Fruit fly (Drosophila melanogaster) whole organism, wandering third instar larva: ENCODE measurements around the gene cher.

Experiments
- Abd-B ChIP-seq: fragments of >200 bp; optimal IDR thresholded peaks from 2 replicates; lab custom pipeline; 2017; ENCODE audit warnings: missing biosample characterization, missing genetic modification characterization
- CG32264 ChIP-seq: fragments of 200-800 bp; sonication (Bioruptor generic); optimal IDR thresholded peaks from 2 replicates; lab custom pipeline; 2016; ENCODE audit warnings: missing biosample characterization, missing genetic modification characterization
- CG9705 ChIP-seq: fragments of 200-800 bp; sonication (Bioruptor generic); optimal IDR thresholded peaks from 2 replicates; lab custom pipeline; 2018; ENCODE audit warnings: missing biosample characterization, mild to moderate bottlenecking, missing genetic modification characterization
- CrebA ChIP-seq: fragments of 200-800 bp; sonication (Bioruptor generic); optimal IDR thresholded peaks from 2 replicates; lab custom pipeline; 2016; ENCODE audit warnings: missing biosample characterization, mild to moderate bottlenecking, missing genetic modification characterization, borderline replicate concordance
- Dif ChIP-seq: fragments of 200-275, 200-300 bp; sonication (Bioruptor generic); optimal IDR thresholded peaks from 2 replicates; lab custom pipeline; 2018; ENCODE audit warnings: missing biosample characterization, missing genetic modification characterization; ENCODE audit not compliant: partially characterized antibody
- GATAd ChIP-seq: sonication (Bioruptor generic); optimal IDR thresholded peaks from 2 replicates; lab custom pipeline; 2016; ENCODE audit warnings: missing biosample characterization, missing genetic modification characterization
- HLH106 ChIP-seq: fragments of 200-800 bp; optimal IDR thresholded peaks from 3 replicates; lab custom pipeline; 2019; ENCODE audit warnings: missing biosample characterization, mild to moderate bottlenecking, missing genetic modification characterization, moderate library complexity
- Hnf4 ChIP-seq: fragments of 200-800 bp; sonication (Bioruptor generic); optimal IDR thresholded peaks from 2 replicates; lab custom pipeline; 2016; ENCODE audit warnings: missing biosample characterization, mild to moderate bottlenecking, missing genetic modification characterization
- Hr78 ChIP-seq: fragments of >200 bp; optimal IDR thresholded peaks from 2 replicates; lab custom pipeline; 2017; ENCODE audit warnings: missing biosample characterization, missing genetic modification characterization
- Hr83 ChIP-seq: fragments of 200-300 bp; sonication (Bioruptor generic); optimal IDR thresholded peaks from 2 replicates; lab custom pipeline; 2016; ENCODE audit warnings: missing biosample characterization, mild to moderate bottlenecking, missing genetic modification characterization, moderate library complexity; ENCODE audit not compliant: poor library complexity, severe bottlenecking
- Jra ChIP-seq: sonication (Bioruptor generic); optimal IDR thresholded peaks from 2 replicates; lab custom pipeline; 2016; ENCODE audit warnings: missing biosample characterization, missing genetic modification characterization
- Mio ChIP-seq: sonication (Bioruptor generic); optimal IDR thresholded peaks from 2 replicates; lab custom pipeline; 2016; ENCODE audit warnings: missing biosample characterization, missing genetic modification characterization
- Myc ChIP-seq: fragments of >200 bp; optimal IDR thresholded peaks from 2 replicates; lab custom pipeline; 2017
- N ChIP-seq: fragments of >200 bp; optimal IDR thresholded peaks from 2 replicates; lab custom pipeline; 2018; ENCODE audit warnings: missing biosample characterization, missing external identifiers, missing genetic modification characterization
- OdsH ChIP-seq: fragments of 200-800 bp; sonication (Bioruptor generic); optimal IDR thresholded peaks from 2 replicates; lab custom pipeline; 2016; ENCODE audit warnings: missing biosample characterization, mild to moderate bottlenecking, missing genetic modification characterization
- Rel ChIP-seq, 2 experiments: fragments of 200-800 bp; sonication (Bioruptor generic) in 1 of 2; optimal IDR thresholded peaks; 2 replicates in 1 of 2; 3 replicates in 1 of 2; lab custom pipeline; 2016 to 2019; ENCODE audit warnings: mild to moderate bottlenecking in 2 of 2, missing biosample characterization in 2 of 2, missing genetic modification characterization in 2 of 2, moderate library complexity in 1 of 2
- Sp1 ChIP-seq: fragments of 200-800 bp; sonication (Bioruptor generic); optimal IDR thresholded peaks from 3 replicates; lab custom pipeline; 2019; ENCODE audit warnings: missing biosample characterization, mild to moderate bottlenecking, missing genetic modification characterization, moderate library complexity
- Vsx2 ChIP-seq: fragments of 200-300, 225-300 bp; sonication (Bioruptor generic); optimal IDR thresholded peaks from 2 replicates; lab custom pipeline; 2018; ENCODE audit warnings: missing biosample characterization, missing genetic modification characterization; ENCODE audit not compliant: partially characterized antibody
- br ChIP-seq: fragments of 200-800 bp; sonication (Bioruptor generic); optimal IDR thresholded peaks from 2 replicates; lab custom pipeline; 2016; ENCODE audit warnings: missing biosample characterization, missing genetic modification characterization
- brk ChIP-seq: fragments of 200-800 bp; sonication (Bioruptor generic); optimal IDR thresholded peaks from 2 replicates; lab custom pipeline; 2016; ENCODE audit warnings: missing biosample characterization, mild to moderate bottlenecking, missing genetic modification characterization
- dl ChIP-seq, 2 experiments: fragments of 175-275, 200-275 bp in 1 of 2; fragments of 200-275 bp in 1 of 2; sonication (Bioruptor generic); optimal IDR thresholded peaks; lab custom pipeline; 2018; ENCODE audit warnings: mild to moderate bottlenecking in 2 of 2, missing biosample characterization in 2 of 2, missing genetic modification characterization in 2 of 2, moderate library complexity in 2 of 2; ENCODE audit not compliant: partially characterized antibody in 2 of 2, insufficient read depth in 1 of 2
- dmrt93B ChIP-seq: fragments of 200-800 bp; sonication (Bioruptor generic); optimal IDR thresholded peaks from 2 replicates; lab custom pipeline; 2018; ENCODE audit warnings: missing biosample characterization, mild to moderate bottlenecking, missing genetic modification characterization
- dsf ChIP-seq: sonication (Bioruptor generic); optimal IDR thresholded peaks from 2 replicates; lab custom pipeline; 2016; ENCODE audit warnings: missing biosample characterization, missing genetic modification characterization, borderline replicate concordance
- ey ChIP-seq: fragments of 200-800 bp; sonication (Bioruptor generic); optimal IDR thresholded peaks from 2 replicates; lab custom pipeline; 2016; ENCODE audit warnings: missing biosample characterization, missing genetic modification characterization
- foxo ChIP-seq, 2 experiments: fragments of 200-800 bp; sonication (Bioruptor generic); optimal IDR thresholded peaks; 2 replicates in 1 of 2; 3 replicates in 1 of 2; lab custom pipeline; 2016 to 2017; ENCODE audit warnings: missing biosample characterization in 2 of 2, missing genetic modification characterization in 2 of 2
- fru ChIP-seq: fragments of 200-800 bp; sonication (Bioruptor generic); optimal IDR thresholded peaks from 3 replicates; lab custom pipeline; 2016; ENCODE audit warnings: missing biosample characterization, mild to moderate bottlenecking, missing genetic modification characterization
- h ChIP-seq: fragments of 200-800 bp; sonication (Bioruptor generic); optimal IDR thresholded peaks from 3 replicates; lab custom pipeline; 2016; ENCODE audit warnings: missing biosample characterization, mild to moderate bottlenecking, missing genetic modification characterization
- jim ChIP-seq: fragments of 175-275, 200-325 bp; sonication (Bioruptor generic); optimal IDR thresholded peaks from 2 replicates; lab custom pipeline; 2016; ENCODE audit warnings: missing biosample characterization, mild to moderate bottlenecking, missing genetic modification characterization
- lola ChIP-seq: fragments of >200 bp; optimal IDR thresholded peaks from 2 replicates; lab custom pipeline; 2017; ENCODE audit warnings: missing biosample characterization, missing genetic modification characterization
- pan ChIP-seq: fragments of >200 bp; optimal IDR thresholded peaks from 2 replicates; lab custom pipeline; 2017
- psq ChIP-seq: fragments of 200-800 bp; sonication (Bioruptor generic); optimal IDR thresholded peaks from 3 replicates; lab custom pipeline; 2017; ENCODE audit warnings: missing biosample characterization, mild to moderate bottlenecking, missing genetic modification characterization, moderate library complexity
- rgr ChIP-seq: fragments of 200-800 bp; sonication (Bioruptor generic); optimal IDR thresholded peaks from 3 replicates; lab custom pipeline; 2016; ENCODE audit warnings: missing biosample characterization, mild to moderate bottlenecking, missing genetic modification characterization
- sv ChIP-seq: fragments of 200-800 bp; sonication (Bioruptor generic); optimal IDR thresholded peaks from 3 replicates; lab custom pipeline; 2016; ENCODE audit warnings: missing biosample characterization, missing genetic modification characterization
- tai ChIP-seq: sonication (Bioruptor generic); optimal IDR thresholded peaks from 2 replicates; lab custom pipeline; 2016; ENCODE audit warnings: missing biosample characterization, missing genetic modification characterization
- usp ChIP-seq: fragments of >200 bp; optimal IDR thresholded peaks from 2 replicates; lab custom pipeline; 2017; ENCODE audit warnings: missing biosample characterization, missing genetic modification characterization
- woc ChIP-seq: sonication (Bioruptor generic); optimal IDR thresholded peaks from 2 replicates; lab custom pipeline; 2016; ENCODE audit warnings: missing biosample characterization, mild to moderate bottlenecking, missing genetic modification characterization

Gene cher

dm6 chr3R:17060809-17061394 lies 64.3 kb downstream of the cher start:
- TF ChIP-seq CG9705 (GFP tag; lab: Kevin White, UChicago) (no peak), CG32264 (no peak), br (no peak), Vsx2 (no peak), Abd-B (no peak), dmrt93B (GFP tag; lab: Kevin White, UChicago) (no peak), fru (no peak), Hnf4 (no peak), Hr78 (GFP tag; lab: Kevin White, UChicago) (no peak), N (GFP tag; lab: Kevin White, UChicago) (no peak), foxo (GFP tag; optimal IDR thresholded peaks at IDR 0.05; lab: Kevin White, UChicago) (no peak), Mio (GFP tag; lab: Kevin White, UChicago) (no peak), jim (GFP tag; lab: Kevin White, UChicago) (no peak), GATAd (GFP tag; lab: Kevin White, UChicago) (no peak), Jra (GFP tag; lab: Kevin White, UChicago) (no peak), tai (no peak)

dm6 chr3R:17060244-17060664 lies 64.9 kb downstream of the cher start:
- TF ChIP-seq ey (GFP tag; lab: Kevin White, UChicago) (peak; percentile 31), Hnf4 (no peak), OdsH (GFP tag; lab: Kevin White, UChicago) (no peak), Sp1 (GFP tag; lab: Kevin White, UChicago) (no peak), sv (GFP tag; lab: Kevin White, UChicago) (peak; percentile 32), pan (lab: Kevin White, UChicago) (no peak), foxo (GFP tag; optimal IDR thresholded peaks at IDR 0.05; lab: Kevin White, UChicago) (peak in 1 of 2 experiments; percentile 20), brk (GFP tag; lab: Kevin White, UChicago) (no peak), Hr83 (GFP tag; lab: Kevin White, UChicago) (no peak), br (no peak), dsf (GFP tag; lab: Kevin White, UChicago) (no peak), tai (no peak), woc (GFP tag; lab: Kevin White, UChicago) (peak; percentile 20), dl (GFP tag; optimal IDR thresholded peaks at IDR 0.05; lab: Kevin White, UChicago; ENCODE audit: insufficient read depth in 1 of 2, partially characterized antibody in 2 of 2) (no peak), h (GFP tag; lab: Kevin White, UChicago) (no peak), fru (peak; percentile 16), CrebA (GFP tag; lab: Kevin White, UChicago) (no peak), rgr (GFP tag; lab: Kevin White, UChicago) (no peak), psq (GFP tag; lab: Kevin White, UChicago) (peak; percentile 12)

- TF ChIP-seq dl (GFP tag; optimal IDR thresholded peaks at IDR 0.05; lab: Kevin White, UChicago; ENCODE audit: insufficient read depth in 1 of 2, partially characterized antibody in 2 of 2) (peak in 1 of 2 experiments; percentile 27), Vsx2 (no peak), Dif (GFP tag; lab: Kevin White, UChicago) (peak; percentile 34), HLH106 (tag; lab: Kevin White, UChicago) (no peak)
Observed at dm6 chr3R:17059811-17060169, 65.4 kb downstream of the cher start.

dm6 chr3R:17059100-17059810 lies 65.9 kb downstream of the cher start:
- peak; percentile 83 for TF ChIP-seq Hr83 (GFP tag; lab: Kevin White, UChicago)
- peak; percentile 56 for TF ChIP-seq jim (GFP tag; lab: Kevin White, UChicago)
- peak; percentile 17 for TF ChIP-seq Dif (GFP tag; lab: Kevin White, UChicago)
- TF ChIP-seq usp (GFP tag; lab: Kevin White, UChicago), result no peak
- peak; percentile 53 for TF ChIP-seq psq (GFP tag; lab: Kevin White, UChicago)
- TF ChIP-seq dmrt93B (GFP tag; lab: Kevin White, UChicago), result peak; percentile 60
- TF ChIP-seq ey (GFP tag; lab: Kevin White, UChicago), result peak; percentile 70
- peak; percentile 12 for TF ChIP-seq CrebA (GFP tag; lab: Kevin White, UChicago)
- TF ChIP-seq h (GFP tag; lab: Kevin White, UChicago), result peak; percentile 38
- peak in 1 of 2 experiments; percentile 67 for TF ChIP-seq foxo (GFP tag; optimal IDR thresholded peaks at IDR 0.05; lab: Kevin White, UChicago)
- TF ChIP-seq fru, result peak; percentile 69
- peak; percentile 34 for TF ChIP-seq Sp1 (GFP tag; lab: Kevin White, UChicago)
- peak in 1 of 2 experiments; percentile 58 for TF ChIP-seq dl (GFP tag; optimal IDR thresholded peaks at IDR 0.05; lab: Kevin White, UChicago; ENCODE audit: insufficient read depth in 1 of 2, partially characterized antibody in 2 of 2)
- TF ChIP-seq br, result peak; percentile 24
- peak; percentile 72 for TF ChIP-seq N (GFP tag; lab: Kevin White, UChicago)
- no peak for TF ChIP-seq Vsx2
- no peak for TF ChIP-seq lola (GFP tag; lab: Kevin White, UChicago)
- TF ChIP-seq Hr78 (GFP tag; lab: Kevin White, UChicago), result peak; percentile 14
- TF ChIP-seq CG32264, result no peak
- TF ChIP-seq Rel (GFP tag; optimal IDR thresholded peaks at IDR 0.05; lab: Kevin White, UChicago), result peak; percentile 23
- no peak for TF ChIP-seq Rel (tag; optimal IDR thresholded peaks at IDR 0.05; lab: Kevin White, UChicago)
- TF ChIP-seq rgr (GFP tag; lab: Kevin White, UChicago), result peak; percentile 48
- TF ChIP-seq OdsH (GFP tag; lab: Kevin White, UChicago), result peak; percentile 60
- no peak for TF ChIP-seq Myc
- no peak for TF ChIP-seq tai
- TF ChIP-seq brk (GFP tag; lab: Kevin White, UChicago), result peak; percentile 83
- TF ChIP-seq CG9705 (GFP tag; lab: Kevin White, UChicago), result peak; percentile 22
- peak; percentile 13 for TF ChIP-seq HLH106 (tag; lab: Kevin White, UChicago)
- TF ChIP-seq Jra (GFP tag; lab: Kevin White, UChicago), result peak; percentile 46
- TF ChIP-seq, all 38 proteins: peak for 22
